Worm (Caenorhabditis elegans) whole organism, L3 larva: ENCODE measurements around the gene ace-1.

Experiments used
- ceh-16 ChIP-seq: sonication (generic microtip); optimal IDR thresholded peaks from 2 replicates; lab custom pipeline; 2017; ENCODE audit warnings: missing biosample characterization, missing genetic modification characterization
- egl-27 ChIP-seq: sonication (generic microtip); optimal IDR thresholded peaks from 4 replicates; lab custom pipeline; 2017; ENCODE audit warnings: missing biosample characterization, missing genetic modification reagents, missing genetic modification characterization
- elt-3 ChIP-seq, 3 experiments: fragments of 150-350 bp in 1 of 3; sonication (generic microtip) in 2 of 3; optimal IDR thresholded peaks; 2 replicates in 2 of 3; 4 replicates in 1 of 3; lab custom pipeline; 2014 to 2017; ENCODE audit warnings: missing biosample characterization in 3 of 3, missing genetic modification characterization in 3 of 3
- lin-39 ChIP-seq: fragments of 150-350 bp; optimal IDR thresholded peaks from 2 replicates; lab custom pipeline; 2018; ENCODE audit warnings: missing biosample characterization, missing genetic modification reagents, missing genetic modification characterization
- nhr-237 ChIP-seq: fragments of 150-350 bp; optimal IDR thresholded peaks from 2 replicates; lab custom pipeline; 2014; ENCODE audit warnings: missing biosample characterization, missing genetic modification characterization
- pha-4 ChIP-seq: fragments of 150-350 bp; optimal IDR thresholded peaks from 2 replicates; lab custom pipeline; 2014; ENCODE audit warnings: missing biosample characterization, missing genetic modification reagents, missing genetic modification characterization
- sea-2 ChIP-seq: fragments of 150-350 bp; sonication (generic microtip); optimal IDR thresholded peaks from 4 replicates; lab custom pipeline; 2014; ENCODE audit warnings: missing biosample characterization, missing genetic modification reagents, missing genetic modification characterization
- snpc-4 ChIP-seq: fragments of 150-350 bp; optimal IDR thresholded peaks from 2 replicates; lab custom pipeline; 2014; ENCODE audit warnings: missing biosample characterization, missing genetic modification characterization
- tbx-2 ChIP-seq: sonication (generic microtip); optimal IDR thresholded peaks from 2 replicates; lab custom pipeline; 2016; ENCODE audit warnings: mild to moderate bottlenecking, missing genetic modification characterization, missing compliant biosample characterization

DNA sequence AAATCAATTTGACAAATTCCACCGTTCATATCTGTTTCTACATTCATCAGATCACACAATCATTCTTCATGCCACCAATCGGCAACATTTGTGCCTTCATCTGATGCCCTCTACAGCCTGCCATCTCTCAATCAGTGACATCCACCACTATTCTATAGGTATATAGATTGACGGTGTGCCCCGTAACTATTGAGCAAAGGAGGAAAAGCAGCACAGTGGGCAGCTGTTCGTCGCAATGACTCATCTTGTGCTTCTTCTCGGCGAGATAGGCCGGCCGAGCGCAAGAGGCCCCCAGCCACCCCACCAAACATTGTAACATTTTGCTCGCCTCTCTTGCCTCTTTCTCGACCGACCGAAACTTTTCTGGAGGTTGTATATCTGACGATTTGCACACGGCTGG lies 25.0 kb downstream of the ace-1 start:
- TF ChIP-seq egl-27 (tag; lab: Kevin White, UChicago) (no peak), pha-4 (tag; lab: Kevin White, UChicago) (no peak), snpc-4 (tag; lab: Kevin White, UChicago) (no peak), tbx-2 (tag; lab: Kevin White, UChicago) (no peak), lin-39 (no peak), nhr-237 (tag; lab: Kevin White, UChicago) (no peak), sea-2 (no peak), ceh-16 (no peak), elt-3 (tag; optimal IDR thresholded peaks at IDR 0.05; lab: Kevin White, UChicago) (no peak)
